Fruit fly (Drosophila melanogaster): Measurements from ENCODE around the gene CG17568.

CG17568 gene

DNA sequence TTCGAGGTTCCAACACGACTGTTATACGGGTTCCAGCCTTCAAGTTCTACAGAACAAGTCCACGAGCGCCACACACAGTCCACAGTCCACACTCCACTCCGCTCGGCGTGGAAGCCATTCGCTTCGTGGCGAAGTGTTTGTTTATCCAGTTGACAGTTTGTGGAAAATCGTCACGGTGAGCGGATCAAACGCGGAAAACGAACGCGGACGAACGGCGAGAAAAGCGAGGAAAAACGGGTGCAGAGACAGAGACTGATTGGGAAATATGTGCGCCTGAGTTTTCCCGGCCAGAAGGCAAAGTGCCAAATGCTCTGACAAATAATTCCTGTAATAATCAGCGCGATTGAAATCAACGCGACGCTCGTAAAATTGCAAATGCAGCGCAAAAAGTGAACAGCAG is 8.7 kb upstream of the CG17568 start, which contains the start of gene drl (continued):
- TF ChIP-seq Eip74EF (GFP tag; optimal IDR thresholded peaks at IDR 0.05) (peak in 1 of 2 experiments; percentile 38), CG11560 (tag; IDR thresholded peaks at IDR 0.05) (no peak), nmo (GFP tag; optimal IDR thresholded peaks at IDR 0.05) (no peak), pfk (GFP tag; optimal IDR thresholded peaks at IDR 0.05) (peak; percentile 49), CG13296 (GFP tag; optimal IDR thresholded peaks at IDR 0.05) (peak; percentile 39), CG15073 (GFP tag; optimal IDR thresholded peaks at IDR 0.05) (no peak), nom (GFP tag; optimal IDR thresholded peaks at IDR 0.05) (peak; percentile 63), luna (GFP tag; optimal IDR thresholded peaks at IDR 0.05) (no peak), Abd-B (GFP tag; optimal IDR thresholded peaks at IDR 0.05) (no peak), vnd (GFP tag; IDR thresholded peaks at IDR 0.05; ENCODE audit: partially characterized antibody) (no peak), HHEX (GFP tag; optimal IDR thresholded peaks at IDR 0.05) (peak; percentile 44), Ptx1 (GFP tag; IDR thresholded peaks at IDR 0.05) (no peak), CG11696 (GFP tag; IDR thresholded peaks at IDR 0.05) (no peak; the same call in 1 of the 2 replicates), Dek (tag; optimal IDR thresholded peaks at IDR 0.05) (no peak), B-H2 (GFP tag; optimal IDR thresholded peaks at IDR 0.05) (no peak), z (GFP tag; IDR thresholded peaks at IDR 0.05) (no peak), CG12104 (GFP tag; optimal IDR thresholded peaks at IDR 0.05) (no peak), sob (GFP tag; IDR thresholded peaks at IDR 0.05) (peak; percentile 42; the same call in 1 of the 2 replicates), MBD-R2 (GFP tag; IDR thresholded peaks at IDR 0.05) (no peak), oc (tag; optimal IDR thresholded peaks at IDR 0.05) (peak; percentile 70), HmgZ (tag; optimal IDR thresholded peaks at IDR 0.05) (peak; percentile 36), CG33557 (GFP tag; optimal IDR thresholded peaks at IDR 0.05) (peak; percentile 29), Sry-β (GFP tag; optimal IDR thresholded peaks at IDR 0.05) (peak; percentile 34), mld (GFP tag; IDR thresholded peaks at IDR 0.05; ENCODE audit: partially characterized antibody) (0 out of 3 replicates have a peak, but pooled peaks have one; percentile 59), H15 (GFP tag; IDR thresholded peaks at IDR 0.05) (0 out of 3 replicates have a peak, but pooled peaks have one; percentile 8), CG14965 (GFP tag; optimal IDR thresholded peaks at IDR 0.05; ENCODE audit: borderline replicate concordance) (no peak), Mes4 (GFP tag; optimal IDR thresholded peaks at IDR 0.05) (no peak), NK7.1 (GFP tag; optimal IDR thresholded peaks at IDR 0.05) (peak; percentile 3), mirr (GFP tag; optimal IDR thresholded peaks at IDR 0.05) (peak; percentile 55), insv (GFP tag; optimal IDR thresholded peaks at IDR 0.05) (peak in 1 of 2 experiments; percentile 58), Mrtf (GFP tag; IDR thresholded peaks at IDR 0.05) (no peak), CG5180 (GFP tag; optimal IDR thresholded peaks at IDR 0.05) (peak; percentile 99), peb (GFP tag; IDR thresholded peaks at IDR 0.05) (no peak), CG34376 (GFP tag; optimal IDR thresholded peaks at IDR 0.05) (peak; percentile 53), gfzf (GFP tag; optimal IDR thresholded peaks at IDR 0.05) (no peak), E2f2 (GFP tag; IDR thresholded peaks at IDR 0.05) (peak; percentile 27; the same call in 1 of the 2 replicates), CG1233 (GFP tag; optimal IDR thresholded peaks at IDR 0.05) (peak; percentile 32), CG16779 (GFP tag; IDR thresholded peaks at IDR 0.05) (peak; percentile 65), bcd (GFP tag; optimal IDR thresholded peaks at IDR 0.05) (no peak), ken (GFP tag; IDR thresholded peaks at IDR 0.05) (no peak), HLHmδ (GFP tag; optimal IDR thresholded peaks at IDR 0.05) (peak; percentile 97), jing (GFP tag; optimal IDR thresholded peaks at IDR 0.05) (peak; percentile 43), tup (GFP tag; optimal IDR thresholded peaks at IDR 0.05) (no peak), crol (GFP tag; IDR thresholded peaks at IDR 0.05) (0 out of 2 replicates have a peak, but pooled peaks have one; percentile 28), Atf3 (GFP tag; optimal IDR thresholded peaks at IDR 0.05) (no peak), D19A (tag; optimal IDR thresholded peaks at IDR 0.05) (peak; percentile 27), NfI (GFP tag; optimal IDR thresholded peaks at IDR 0.05) (peak; percentile 41), CG2202 (tag; optimal IDR thresholded peaks at IDR 0.05) (peak; percentile 0), amos (GFP tag; IDR thresholded peaks at IDR 0.05; ENCODE audit: partially characterized antibody) (peak; percentile 54), CHES-1-like (GFP tag; optimal IDR thresholded peaks at IDR 0.05) (peak; percentile 31)
